Fruit fly (Drosophila melanogaster) whole organism: ENCODE results near the gene CG5167.

Source experiments
- CG8478 ChIP-seq: fragments of >200 bp; optimal IDR thresholded peaks from 2 replicates; lab custom pipeline; 2018; ENCODE audit warnings: inconsistent platforms
- Dll ChIP-seq: fragments of >200 bp; optimal IDR thresholded peaks from 2 replicates; lab custom pipeline; 2017
- EcR ChIP-seq, 2 experiments: fragments of >200 bp; optimal IDR thresholded peaks; 2 replicates each; lab custom pipeline; 2017; ENCODE audit warnings: missing biosample characterization in 2 of 2, missing genetic modification characterization in 2 of 2, missing genetic modification reagents in 2 of 2
- pan ChIP-seq: fragments of >200 bp; optimal IDR thresholded peaks from 2 replicates; lab custom pipeline; 2017
- psq ChIP-seq: fragments of >200 bp; optimal IDR thresholded peaks from 2 replicates; lab custom pipeline; 2017
- usp ChIP-seq: fragments of >200 bp; optimal IDR thresholded peaks from 2 replicates; lab custom pipeline; 2017; ENCODE audit warnings: missing biosample characterization, missing genetic modification characterization, mixed read lengths

CG5167 gene

DNA sequence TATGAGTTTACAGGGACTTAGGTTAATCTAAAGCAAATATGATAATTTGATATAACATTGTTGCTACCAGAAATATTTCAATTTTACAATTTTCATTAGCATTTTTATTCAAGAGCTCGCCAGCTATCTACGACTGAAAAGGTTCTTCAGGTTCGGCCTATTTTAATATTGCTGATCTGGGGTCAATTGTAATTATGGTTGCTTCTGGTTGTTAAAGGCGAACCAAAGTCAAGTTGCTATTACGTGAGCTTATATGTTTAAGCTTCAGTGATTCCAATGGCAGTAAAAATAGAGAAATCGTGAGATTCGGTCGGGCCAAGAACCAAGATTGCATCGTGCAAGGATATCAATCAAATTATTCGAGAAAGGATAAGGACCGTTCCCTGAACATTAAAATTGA lies 29.6 kb downstream of the CG5167 start, which contains the start of gene Desat2:
Desat2 (plus strand) TSS at position 301 of the 400 bp plus-strand sequence.
- no peak for TF ChIP-seq EcR (GFP tag; optimal IDR thresholded peaks at IDR 0.05; lab: Kevin White, UChicago)
- TF ChIP-seq Dll (lab: Kevin White, UChicago) = no peak
- TF ChIP-seq pan = no peak
- TF ChIP-seq psq (lab: Kevin White, UChicago) = no peak
- no peak for TF ChIP-seq usp (GFP tag; lab: Kevin White, UChicago)
- TF ChIP-seq CG8478 (lab: Kevin White, UChicago) = no peak

DNA sequence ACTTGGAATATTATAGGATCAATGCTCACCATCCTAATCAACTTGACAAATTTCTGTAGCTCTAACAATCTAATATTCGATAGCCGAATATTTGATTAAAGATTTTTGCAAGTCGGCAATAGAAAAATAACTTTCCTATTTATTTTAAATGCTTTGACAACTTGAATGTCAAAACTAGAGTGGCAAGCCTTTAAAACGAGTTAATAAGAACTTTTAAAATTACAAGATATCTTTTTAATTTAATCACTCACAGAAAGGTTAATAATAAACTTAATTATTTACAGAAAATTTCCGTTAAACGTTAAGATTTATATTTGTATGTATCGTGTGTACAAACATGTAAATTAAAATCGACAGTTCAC lies 32.7 kb downstream of the CG5167 start, which contains the start of the genes CG17207 and CG46427:
CG17207 (minus strand) TSS at position 101 of the 362 bp plus-strand sequence.
CG46427 (minus strand) TSS at position 101 of the 362 bp plus-strand sequence.
- TF ChIP-seq CG8478 (lab: Kevin White, UChicago) (no peak), Dll (lab: Kevin White, UChicago) (no peak), EcR (GFP tag; optimal IDR thresholded peaks at IDR 0.05; lab: Kevin White, UChicago) (no peak), usp (GFP tag; lab: Kevin White, UChicago) (no peak)

DNA sequence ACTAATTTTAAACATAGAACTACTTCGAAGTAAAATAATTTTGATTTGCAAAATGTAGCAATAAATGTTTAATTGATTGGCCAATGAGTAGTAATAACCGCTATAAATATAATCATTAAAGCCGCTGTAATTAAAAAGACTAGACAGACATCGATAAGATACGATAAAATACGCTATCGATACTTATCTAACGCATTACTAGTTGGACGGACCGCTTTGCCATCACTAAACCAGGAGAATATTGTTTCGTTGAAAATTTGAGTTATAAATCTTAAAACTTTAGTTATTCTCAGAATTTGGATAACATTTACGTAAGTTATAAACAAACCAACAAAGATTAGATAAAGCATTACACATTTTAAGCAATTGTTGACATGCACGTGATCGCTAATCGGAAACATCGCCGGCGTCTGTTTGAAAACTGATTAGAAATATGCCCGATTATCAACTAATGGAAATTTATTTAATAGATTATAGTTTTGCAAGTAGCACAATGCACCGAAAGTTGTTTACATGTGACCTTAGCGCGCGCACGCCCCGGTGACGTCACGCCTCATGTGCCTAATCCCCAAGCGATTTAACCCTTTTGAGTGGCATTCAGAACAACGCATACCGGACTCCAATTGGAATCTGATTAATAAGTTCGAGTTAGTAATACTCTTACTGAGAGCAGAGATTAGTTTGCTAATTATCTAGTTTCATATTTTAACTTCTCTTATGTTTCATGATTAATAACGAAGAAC lies 33.2 kb downstream of the CG5167 start, which contains the start of gene Desat1:
Desat1 (plus strand) TSS at position 200 of the 743 bp plus-strand sequence.
- TF ChIP-seq usp (GFP tag; lab: Kevin White, UChicago) = no peak
- TF ChIP-seq Dll (lab: Kevin White, UChicago) = no peak
- no peak for TF ChIP-seq psq (lab: Kevin White, UChicago)
- TF ChIP-seq CG8478 (lab: Kevin White, UChicago) = no peak
- TF ChIP-seq EcR (GFP tag; optimal IDR thresholded peaks at IDR 0.05; lab: Kevin White, UChicago) = no peak
- no peak for TF ChIP-seq pan

DNA sequence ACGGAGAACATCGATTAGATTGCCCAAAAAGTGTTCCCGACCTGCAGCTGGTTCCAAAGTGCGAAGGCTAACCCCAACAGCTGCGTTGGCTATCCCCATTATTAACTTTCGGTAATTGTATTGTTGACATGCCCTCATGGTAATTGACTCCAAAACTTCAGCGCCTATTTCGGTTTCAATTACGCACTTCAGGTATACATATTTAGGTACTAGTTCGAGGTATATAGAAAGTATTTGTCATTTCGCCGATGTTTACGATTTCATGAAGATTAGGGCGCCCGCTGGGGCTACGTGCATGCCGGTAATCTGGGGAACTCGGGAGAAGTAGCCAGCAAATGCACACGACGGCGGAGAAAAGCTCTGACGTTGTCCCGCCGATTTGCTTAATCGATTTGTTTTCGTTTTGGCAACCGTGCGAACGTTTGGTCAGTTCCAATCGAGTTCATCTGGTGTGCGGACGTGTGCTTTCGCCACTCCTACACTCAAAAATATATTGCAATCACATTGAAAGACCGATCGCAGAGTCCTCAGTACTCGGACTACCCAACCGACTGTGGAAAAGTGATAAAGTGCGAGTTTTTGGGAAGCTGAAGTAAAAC lies 34.8 kb downstream of the CG5167 start:
- no peak for TF ChIP-seq EcR (GFP tag; optimal IDR thresholded peaks at IDR 0.05; lab: Kevin White, UChicago)
- TF ChIP-seq CG8478 (lab: Kevin White, UChicago) = no peak
- no peak for TF ChIP-seq usp (GFP tag; lab: Kevin White, UChicago)
- TF ChIP-seq Dll (lab: Kevin White, UChicago) = no peak
- TF ChIP-seq psq (lab: Kevin White, UChicago) = no peak
- TF ChIP-seq pan = no peak

DNA sequence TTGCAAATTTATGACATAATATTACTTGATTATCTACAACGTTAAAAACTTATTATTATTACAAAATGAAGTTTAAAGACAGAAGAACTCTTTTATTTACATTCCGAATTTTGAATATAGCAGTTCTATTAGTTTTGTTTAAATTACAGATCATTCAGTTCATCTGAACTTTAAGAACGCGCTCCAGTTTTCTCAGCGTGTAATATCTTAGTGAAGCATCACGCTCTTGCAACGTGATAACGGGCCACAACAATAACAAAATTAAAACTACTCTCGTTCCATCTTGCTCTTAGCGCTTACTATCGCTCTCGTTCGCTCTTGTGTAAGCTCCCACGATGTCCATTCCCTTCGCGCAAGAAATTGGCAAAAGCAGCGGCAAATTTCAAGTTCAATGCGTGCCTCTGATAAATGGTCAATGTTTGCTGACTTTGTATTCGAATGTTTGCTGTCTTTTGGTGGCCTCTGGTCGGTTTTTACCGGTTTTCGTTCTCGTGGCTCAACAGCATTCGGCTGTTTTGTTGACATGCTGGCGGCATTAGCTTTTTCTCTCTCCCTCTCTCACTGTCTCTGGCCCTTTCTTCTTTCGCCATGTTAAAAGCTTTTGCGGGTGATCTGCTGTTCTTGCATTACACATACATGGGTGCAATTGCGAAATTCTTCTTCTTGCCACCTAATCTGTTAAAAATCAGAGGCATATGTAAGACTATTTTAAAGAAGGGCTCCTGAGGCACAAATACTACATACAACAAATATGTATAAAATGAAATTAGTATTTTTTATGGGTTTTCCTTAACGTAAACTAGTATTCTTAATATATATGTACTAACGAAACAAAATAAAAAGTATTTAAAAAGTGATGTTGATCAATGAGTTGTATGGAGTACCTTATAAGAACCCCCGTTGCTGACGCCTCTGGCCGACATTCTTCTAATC lies 36.5 kb downstream of the CG5167 start:
- TF ChIP-seq psq (lab: Kevin White, UChicago) (no peak), usp (GFP tag; lab: Kevin White, UChicago) (no peak), Dll (lab: Kevin White, UChicago) (no peak), EcR (GFP tag; optimal IDR thresholded peaks at IDR 0.05; lab: Kevin White, UChicago) (no peak), pan (no peak), CG8478 (lab: Kevin White, UChicago) (peak; percentile 7)

DNA sequence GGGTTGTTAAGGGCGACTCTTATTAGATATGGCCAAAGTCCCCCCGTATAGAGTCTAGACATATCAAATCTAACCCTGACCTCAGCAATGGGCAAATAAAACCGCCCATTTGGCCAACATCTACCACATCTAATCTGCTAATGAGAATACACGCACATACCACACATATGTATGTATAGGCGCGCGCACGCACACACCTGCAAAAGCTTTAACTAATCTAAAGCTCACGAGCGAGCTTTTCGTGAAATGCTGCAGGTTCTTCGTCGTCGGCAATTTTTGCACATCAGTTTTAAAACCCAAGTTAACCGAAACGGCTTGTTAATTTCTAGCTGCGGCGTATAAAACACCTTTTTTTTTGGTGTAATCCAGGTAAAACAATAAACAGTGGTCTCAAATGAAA lies 37.4 kb downstream of the CG5167 start:
- TF ChIP-seq Dll (lab: Kevin White, UChicago) = no peak
- TF ChIP-seq EcR (GFP tag; optimal IDR thresholded peaks at IDR 0.05; lab: Kevin White, UChicago) = no peak
- no peak for TF ChIP-seq pan
- no peak for TF ChIP-seq psq (lab: Kevin White, UChicago)
- TF ChIP-seq CG8478 (lab: Kevin White, UChicago) = no peak
- TF ChIP-seq usp (GFP tag; lab: Kevin White, UChicago) = no peak

DNA sequence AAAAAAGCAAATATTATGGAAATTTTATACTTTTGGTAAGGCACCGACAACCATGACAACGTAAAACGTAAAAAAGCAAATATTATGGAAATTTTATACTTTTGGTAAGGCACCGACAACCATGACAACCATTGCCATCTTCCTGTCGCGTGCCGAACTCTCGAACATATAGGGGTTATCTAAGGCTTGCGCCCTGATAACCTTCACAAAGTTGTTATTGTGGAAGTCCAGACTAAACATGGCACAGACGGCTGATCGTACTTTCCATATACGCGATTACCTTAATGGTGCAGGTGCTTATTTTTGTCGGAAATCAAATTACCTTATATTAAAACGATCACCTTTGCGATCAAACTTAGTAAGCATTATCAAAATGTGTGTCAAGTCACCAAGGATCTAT lies 39.1 kb downstream of the CG5167 start:
- TF ChIP-seq psq (lab: Kevin White, UChicago) (no peak), CG8478 (lab: Kevin White, UChicago) (no peak), EcR (GFP tag; optimal IDR thresholded peaks at IDR 0.05; lab: Kevin White, UChicago) (no peak)

DNA sequence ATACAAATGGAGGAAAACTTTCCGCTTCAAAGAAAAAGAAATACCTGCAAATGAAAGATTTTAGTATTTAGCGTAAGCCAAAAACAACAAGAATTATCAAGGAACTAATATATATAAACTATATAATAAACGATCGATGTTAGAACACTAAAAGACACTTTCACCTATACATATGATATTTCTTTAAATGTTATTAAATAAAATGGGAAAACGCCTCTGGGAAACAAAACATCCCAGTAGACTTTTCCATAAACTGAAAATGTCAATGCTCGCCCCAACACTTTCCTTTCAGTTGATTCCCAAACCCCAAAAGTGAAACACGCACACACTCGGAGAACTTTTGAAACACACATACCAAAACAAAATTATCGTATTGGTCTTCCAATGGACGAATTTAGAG lies 41.0 kb downstream of the CG5167 start, which contains the start of gene vrs:
vrs (plus strand) TSS at position 301 of the 400 bp plus-strand sequence.
- no peak for TF ChIP-seq pan
- no peak for TF ChIP-seq psq (lab: Kevin White, UChicago)
- TF ChIP-seq CG8478 (lab: Kevin White, UChicago) = no peak

DNA sequence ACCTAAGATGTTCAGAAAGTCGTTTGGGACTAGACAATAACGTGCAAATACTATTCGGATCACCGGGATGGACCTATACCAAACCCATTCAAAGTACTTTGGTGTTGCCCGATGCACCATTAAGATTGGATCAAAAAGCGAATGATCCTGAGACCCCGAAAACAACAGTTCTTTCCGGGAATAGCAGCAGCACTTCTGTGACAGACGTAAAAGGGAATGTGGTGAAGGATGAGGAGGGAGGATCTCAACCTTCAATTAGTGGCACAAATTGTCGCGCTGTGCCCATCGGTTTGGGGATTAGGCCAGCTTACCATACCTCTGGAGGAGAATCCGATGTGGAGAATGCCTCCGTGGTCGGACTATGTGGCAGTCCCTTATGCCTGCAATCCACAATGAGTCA lies 42.0 kb downstream of the CG5167 start:
- no peak for TF ChIP-seq CG8478 (lab: Kevin White, UChicago)

DNA sequence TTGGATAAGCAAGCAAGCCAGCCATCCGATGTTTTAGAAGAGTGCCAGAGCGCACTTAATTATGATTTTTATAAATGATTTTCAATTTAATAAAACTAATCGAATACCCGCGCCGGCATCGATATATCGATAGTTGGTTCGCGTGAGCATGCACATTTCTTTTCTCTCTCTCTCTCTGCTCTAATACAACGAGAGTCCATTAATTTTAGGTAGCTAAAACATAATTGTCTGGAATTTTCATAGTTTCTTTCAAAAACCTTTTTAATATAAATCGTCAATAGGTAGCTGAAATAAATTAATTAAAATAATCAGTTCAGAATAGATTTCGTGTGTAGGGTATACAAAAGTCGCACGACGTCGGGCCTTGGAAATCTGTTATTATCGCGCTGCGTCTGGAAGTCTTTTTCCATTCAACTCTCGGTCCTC lies 42.6 kb downstream of the CG5167 start, which contains the start of gene CG18549:
CG18549 (plus strand) TSS at position 408 of the 426 bp plus-strand sequence.
- TF ChIP-seq CG8478 (lab: Kevin White, UChicago) = no peak
- no peak for TF ChIP-seq Dll (lab: Kevin White, UChicago)
- no peak for TF ChIP-seq psq (lab: Kevin White, UChicago)
- TF ChIP-seq usp (GFP tag; lab: Kevin White, UChicago) = no peak
- TF ChIP-seq EcR (GFP tag; optimal IDR thresholded peaks at IDR 0.05; lab: Kevin White, UChicago) = no peak
- TF ChIP-seq pan = no peak

DNA sequence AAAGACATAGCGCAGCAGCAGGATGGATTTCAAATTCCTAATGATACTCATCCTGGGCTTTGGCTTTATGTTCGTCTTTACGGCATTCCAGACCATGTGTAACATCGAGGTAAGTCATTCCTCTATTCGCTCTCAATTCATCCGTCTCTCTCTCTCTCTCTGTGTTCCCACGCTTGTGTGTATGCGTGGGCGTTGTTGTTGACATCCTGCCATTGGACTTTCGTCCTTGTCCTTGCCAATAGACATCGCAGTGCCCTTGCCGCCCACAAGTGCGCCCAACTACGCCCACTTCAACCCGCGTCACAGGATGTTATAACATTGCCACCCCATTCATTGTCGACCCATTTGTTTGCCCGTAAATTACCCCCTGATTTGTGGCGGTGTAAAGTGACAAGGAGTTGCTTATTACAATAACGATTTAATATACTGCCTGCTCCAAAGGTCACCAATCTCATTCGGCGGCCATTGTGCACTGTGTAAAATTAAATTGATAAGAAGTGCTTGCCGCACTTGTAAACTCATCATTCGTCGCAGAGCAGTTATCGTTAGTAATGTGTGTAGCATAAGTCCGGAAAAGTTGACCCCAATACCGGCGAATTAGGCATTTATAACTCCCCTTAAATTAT lies 43.4 kb downstream of the CG5167 start:
- TF ChIP-seq psq (lab: Kevin White, UChicago) (no peak), CG8478 (lab: Kevin White, UChicago) (no peak), pan (no peak), Dll (lab: Kevin White, UChicago) (no peak), EcR (GFP tag; optimal IDR thresholded peaks at IDR 0.05; lab: Kevin White, UChicago) (no peak), usp (GFP tag; lab: Kevin White, UChicago) (no peak)
